Worm (Caenorhabditis elegans) whole organism, young adult: ENCODE results near the gene Y69H2.17.
A peak's percentile ranks its signal among the peaks of the same experiment; 100 is the strongest.

Experiments used
- B0261.1 ChIP-seq: sonication (generic microtip); optimal IDR thresholded peaks from 2 replicates; lab custom pipeline; 2016; ENCODE audit warnings: mild to moderate bottlenecking, missing genetic modification characterization, moderate library complexity, missing compliant biosample characterization
- F57C9.4 ChIP-seq: sonication (generic microtip); optimal IDR thresholded peaks from 2 replicates; lab custom pipeline; 2017; ENCODE audit warnings: mild to moderate bottlenecking, missing genetic modification characterization, missing compliant biosample characterization
- Y56A3A.18 ChIP-seq: fragments of 200-800 bp; sonication (Bioruptor generic); IDR thresholded peaks from 2 replicates; pipeline ENCODE4 v1.3.6; 2022; ENCODE audit warnings: missing genetic modification reagents, missing genetic modification characterization, missing compliant biosample characterization
- aptf-2 ChIP-seq: fragments of 200-800 bp; sonication (Bioruptor generic); conservative IDR thresholded peaks from 2 replicates; pipeline ENCODE4 v1.3.6; 2022; ENCODE audit warnings: missing genetic modification reagents, missing genetic modification characterization, missing compliant biosample characterization
- aptf-3 ChIP-seq: fragments of 200-800 bp; sonication (Bioruptor generic); IDR thresholded peaks from 2 replicates; pipeline ENCODE4 v1.3.6; 2022; ENCODE audit warnings: missing genetic modification characterization, missing compliant biosample characterization
- attf-3 ChIP-seq: fragments of 200-800 bp; sonication (Bioruptor generic); conservative IDR thresholded peaks from 2 replicates; pipeline ENCODE4 v1.3.6; 2022; ENCODE audit warnings: missing genetic modification reagents, missing genetic modification characterization, missing compliant biosample characterization
- attf-6 ChIP-seq: fragments of 200-800 bp; sonication (Bioruptor generic); IDR thresholded peaks from 2 replicates; pipeline ENCODE4 v1.3.6; 2022; ENCODE audit warnings: missing genetic modification reagents, missing genetic modification characterization, missing compliant biosample characterization
- bed-1 ChIP-seq: fragments of 200-800 bp; sonication (Bioruptor generic); IDR thresholded peaks from 2 replicates; pipeline ENCODE4 v1.3.6; 2022; ENCODE audit warnings: missing genetic modification reagents, missing genetic modification characterization, missing compliant biosample characterization
- bed-2 ChIP-seq: fragments of 200-800 bp; sonication (Bioruptor generic); IDR thresholded peaks from 2 replicates; pipeline ENCODE4 v1.3.6; 2022; ENCODE audit warnings: missing genetic modification reagents, missing genetic modification characterization, missing compliant biosample characterization
- ccch-3 ChIP-seq: fragments of 200-800 bp; sonication (Bioruptor generic); optimal IDR thresholded peaks from 2 replicates; lab custom pipeline; 2018; ENCODE audit warnings: mild to moderate bottlenecking, missing genetic modification characterization, missing compliant biosample characterization
- cebp-2 ChIP-seq: fragments of 200-800 bp; sonication (Bioruptor generic); IDR thresholded peaks from 2 replicates; pipeline ENCODE4 v1.3.6; 2022; ENCODE audit warnings: missing genetic modification characterization, missing compliant biosample characterization
- ceh-27 ChIP-seq: fragments of 200-800 bp; sonication (Bioruptor generic); optimal IDR thresholded peaks from 2 replicates; lab custom pipeline; 2018; ENCODE audit warnings: mild to moderate bottlenecking, missing genetic modification characterization, moderate library complexity, missing compliant biosample characterization
- ceh-58 ChIP-seq: fragments of 200-800 bp; sonication (Bioruptor generic); IDR thresholded peaks from 2 replicates; pipeline ENCODE4 v1.3.6; 2022; ENCODE audit warnings: missing genetic modification characterization, missing compliant biosample characterization
- egl-44 ChIP-seq: fragments of 200-800 bp; sonication (Bioruptor generic); IDR thresholded peaks from 2 replicates; pipeline ENCODE4 v1.3.6; 2022; ENCODE audit warnings: missing genetic modification reagents, missing genetic modification characterization, missing compliant biosample characterization
- egrh-3 ChIP-seq: fragments of 200-800 bp; sonication (Bioruptor generic); IDR thresholded peaks from 2 replicates; pipeline ENCODE4 v1.3.6; 2022; ENCODE audit warnings: missing genetic modification reagents, missing genetic modification characterization, missing compliant biosample characterization
- fkh-3 ChIP-seq: sonication (generic microtip); optimal IDR thresholded peaks from 2 replicates; lab custom pipeline; 2016; ENCODE audit warnings: mild to moderate bottlenecking, missing genetic modification characterization, missing compliant biosample characterization
- hlh-12 ChIP-seq: sonication (generic microtip); optimal IDR thresholded peaks from 2 replicates; lab custom pipeline; 2016; ENCODE audit warnings: missing genetic modification characterization, missing compliant biosample characterization
- hlh-26 ChIP-seq: fragments of 200-800 bp; sonication (Bioruptor generic); conservative IDR thresholded peaks from 2 replicates; pipeline ENCODE4 v1.3.6; 2022; ENCODE audit warnings: missing genetic modification reagents, missing genetic modification characterization, missing compliant biosample characterization
- hsf-1 ChIP-seq: fragments of 200-800 bp; sonication (Bioruptor generic); IDR thresholded peaks from 2 replicates; pipeline ENCODE4 v1.3.6; 2022; ENCODE audit warnings: missing genetic modification reagents, missing genetic modification characterization, missing compliant biosample characterization
- lin-40 ChIP-seq: sonication (generic microtip); optimal IDR thresholded peaks from 2 replicates; lab custom pipeline; 2016; ENCODE audit warnings: missing genetic modification characterization, mild to moderate bottlenecking, missing compliant biosample characterization, missing genotype, missing genetic modification reagents
- lir-1 ChIP-seq: fragments of 200-800 bp; sonication (Bioruptor generic); conservative IDR thresholded peaks from 2 replicates; pipeline ENCODE4 v1.3.6; 2022; ENCODE audit warnings: missing genetic modification reagents, missing genetic modification characterization, missing compliant biosample characterization
- mcd-1 ChIP-seq: fragments of 200-800 bp; sonication (Bioruptor generic); IDR thresholded peaks from 2 replicates; pipeline ENCODE4 v1.3.6; 2022; ENCODE audit warnings: missing genetic modification reagents, missing genetic modification characterization, missing compliant biosample characterization
- nfya-1 ChIP-seq: sonication (generic microtip); optimal IDR thresholded peaks from 2 replicates; lab custom pipeline; 2017; ENCODE audit warnings: antibody characterized with exemption, missing compliant biosample characterization, missing genetic modification characterization, borderline replicate concordance; ENCODE audit not compliant: insufficient read depth
- nfya-2 ChIP-seq: fragments of 200-800 bp; sonication (Bioruptor generic); IDR thresholded peaks from 2 replicates; pipeline ENCODE4 v1.3.6; 2022; ENCODE audit warnings: missing genetic modification reagents, missing genetic modification characterization, missing compliant biosample characterization
- pha-4 ChIP-seq: fragments of 150-350 bp; sonication (generic microtip); optimal IDR thresholded peaks from 2 replicates; lab custom pipeline; 2014; ENCODE audit warnings: missing biosample characterization, missing genetic modification reagents, missing genetic modification characterization
- rcor-1 ChIP-seq: fragments of 200-800 bp; sonication (Bioruptor generic); IDR thresholded peaks from 2 replicates; pipeline ENCODE4 v1.3.6; 2022; ENCODE audit warnings: missing genetic modification reagents, missing genetic modification characterization, missing compliant biosample characterization
- rec-8 ChIP-seq, 2 experiments: sonication (generic microtip); optimal IDR thresholded peaks; 2 replicates each; lab custom pipeline; 2016; ENCODE audit warnings: mild to moderate bottlenecking in 2 of 2, missing genetic modification characterization in 2 of 2, missing genetic modification reagents in 2 of 2, missing genotype in 2 of 2, missing biosample characterization in 1 of 2, missing compliant biosample characterization in 1 of 2, moderate library complexity in 1 of 2
- rpc-1 ChIP-seq, 2 experiments: fragments of 150-350 bp in 1 of 2; sonication (generic microtip) in 1 of 2; optimal IDR thresholded peaks; 2 replicates each; lab custom pipeline; 2014 to 2018; ENCODE audit warnings: missing biosample characterization in 1 of 2, missing genetic modification characterization in 1 of 2, missing genetic modification reagents in 1 of 2, missing genotype in 1 of 2
- tbp1 ChIP-seq: fragments of 200-800 bp; sonication (Bioruptor generic); optimal IDR thresholded peaks from 2 replicates; lab custom pipeline; 2018; ENCODE audit warnings: mild to moderate bottlenecking, missing genetic modification characterization, missing compliant biosample characterization
- tlf-1 ChIP-seq: fragments of 200-800 bp; sonication (Bioruptor generic); optimal IDR thresholded peaks from 2 replicates; lab custom pipeline; 2018; ENCODE audit warnings: mild to moderate bottlenecking, missing genetic modification characterization, missing compliant biosample characterization
- unc-62 ChIP-seq: fragments of 150-350 bp; optimal IDR thresholded peaks from 2 replicates; lab custom pipeline; 2014; ENCODE audit warnings: missing biosample characterization, missing genetic modification reagents, missing genetic modification characterization
- zfh-2 ChIP-seq: fragments of 200-800 bp; sonication (Bioruptor generic); conservative IDR thresholded peaks from 2 replicates; pipeline ENCODE4 v1.3.6; 2022; ENCODE audit warnings: missing genetic modification reagents, missing genetic modification characterization, missing compliant biosample characterization
- zim-3 ChIP-seq: sonication (generic microtip); optimal IDR thresholded peaks from 2 replicates; lab custom pipeline; 2017; ENCODE audit warnings: mild to moderate bottlenecking, missing genetic modification characterization, moderate library complexity, missing compliant biosample characterization
- ztf-6 ChIP-seq: fragments of 200-800 bp; sonication (Bioruptor generic); IDR thresholded peaks from 2 replicates; pipeline ENCODE4 v1.3.6; 2022; ENCODE audit warnings: missing genetic modification reagents, missing genetic modification characterization, missing compliant biosample characterization

Gene Y69H2.17

DNA sequence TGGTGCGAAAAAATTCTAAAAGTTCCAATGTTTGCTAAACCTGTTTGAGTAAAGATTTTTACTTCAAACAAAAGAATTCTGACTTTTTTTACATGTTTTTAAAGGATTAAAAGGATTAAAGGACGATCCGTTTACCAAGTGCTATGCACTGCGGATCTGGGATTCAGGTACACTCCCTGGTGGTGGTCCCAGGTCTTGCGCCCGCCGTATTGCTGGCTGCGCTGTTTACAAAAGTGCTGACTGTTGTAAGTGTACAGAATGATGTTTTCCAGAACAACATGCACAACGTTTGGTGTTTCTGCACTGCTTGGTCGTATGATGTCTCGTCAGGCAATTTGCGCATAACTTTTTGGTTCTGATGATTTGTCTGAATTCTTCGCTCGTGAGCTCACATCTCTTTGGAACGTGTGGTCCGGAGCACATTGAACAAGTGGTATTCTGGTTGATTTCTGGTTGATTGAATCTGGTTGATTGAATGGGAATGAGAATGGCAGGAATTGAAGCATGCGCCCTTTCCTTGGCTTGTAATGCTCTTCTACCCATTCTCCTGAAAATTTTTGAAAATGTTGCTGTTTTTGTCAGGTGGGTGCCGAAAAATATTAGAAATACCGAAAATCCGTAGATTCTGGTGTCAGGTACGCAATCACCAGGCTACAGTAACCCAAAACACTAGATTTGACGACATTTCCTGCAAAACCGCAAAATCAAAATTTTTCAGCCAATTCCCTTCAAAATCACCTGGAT, 20.8 kb downstream of the Y69H2.17 start (continued):
- no peak for TF ChIP-seq hlh-12
- TF ChIP-seq egl-44: no peak
- peak; percentile 56; the same call in 1 of the 2 replicates for TF ChIP-seq aptf-3
- no peak for TF ChIP-seq rcor-1
- TF ChIP-seq nfya-2 (GFP tag; lab: Robert Waterston, UW): no peak
- 0 out of 2 replicates have a peak, but pooled peaks have one; percentile 35 for TF ChIP-seq mcd-1
- TF ChIP-seq egrh-3 (GFP tag; lab: Robert Waterston, UW): no peak

DNA sequence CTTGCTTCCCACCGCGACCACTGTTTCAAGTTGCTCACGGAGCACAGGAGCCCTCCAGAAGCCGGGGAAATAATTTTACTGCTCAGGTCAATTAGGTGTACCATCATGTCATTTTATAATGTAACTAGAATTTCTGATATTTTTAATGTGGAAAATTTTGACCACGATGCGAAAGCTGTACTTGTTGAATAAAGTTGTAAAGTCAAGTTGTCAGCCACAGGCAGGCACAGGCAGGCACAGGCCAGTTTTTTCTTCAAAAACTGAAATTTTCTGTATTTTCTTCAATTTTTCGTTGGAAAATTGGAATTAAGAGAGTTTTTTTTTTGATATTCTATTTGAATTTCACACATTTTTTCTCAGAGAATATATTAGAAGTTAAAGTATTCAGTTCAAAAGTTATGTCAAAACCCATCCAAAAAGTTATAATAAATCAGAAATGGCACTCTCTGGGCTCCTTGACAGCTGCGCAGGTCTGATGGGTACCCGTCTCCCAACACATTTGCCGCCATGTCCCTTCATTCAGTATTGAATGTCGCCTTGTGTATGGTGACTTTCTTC, 21.4 kb downstream of the Y69H2.17 start, which contains the start of gene Y17D7C.1:
Y17D7C.1 (plus strand) TSS at position 508 of the 558 bp plus-strand sequence.
- TF ChIP-seq ccch-3 (GFP tag; lab: Kevin White, UChicago): no peak
- TF ChIP-seq fkh-3 (tag; lab: Kevin White, UChicago): no peak
- TF ChIP-seq Y56A3A.18: no peak
- no peak for TF ChIP-seq lin-40
- TF ChIP-seq pha-4 (tag; lab: Kevin White, UChicago): no peak
- TF ChIP-seq tbp1 (GFP tag; lab: Kevin White, UChicago): no peak
- no peak for TF ChIP-seq tlf-1
- no peak for TF ChIP-seq hlh-26 (GFP tag; lab: Robert Waterston, UW)
- no peak for TF ChIP-seq ceh-27 (GFP tag; lab: Kevin White, UChicago)
- no peak for TF ChIP-seq lir-1
- TF ChIP-seq bed-2 (GFP tag; lab: Robert Waterston, UW): no peak
- TF ChIP-seq hsf-1 (GFP tag; lab: Robert Waterston, UW): no peak
- TF ChIP-seq ztf-6 (GFP tag; lab: Robert Waterston, UW): no peak

DNA sequence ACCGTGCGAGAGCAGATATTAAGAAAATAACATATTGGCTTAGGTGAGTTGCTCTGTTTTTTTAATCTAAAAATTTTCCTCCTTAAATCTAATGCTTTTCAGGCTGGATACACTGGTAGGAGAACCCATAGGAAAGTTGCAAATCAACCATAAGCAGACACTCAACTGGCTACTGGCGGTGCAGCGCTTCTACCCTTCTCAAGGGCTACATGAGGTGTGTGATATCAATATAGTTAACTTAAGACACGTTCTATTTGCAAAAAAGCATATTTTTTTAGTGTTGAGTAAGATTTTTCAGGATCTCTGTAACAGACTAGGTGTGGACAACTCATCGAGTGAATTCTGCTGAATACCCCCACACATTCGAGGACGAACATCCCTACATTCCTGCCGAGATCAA, 23.3 kb downstream of the Y69H2.17 start:
- TF ChIP-seq ceh-58 (GFP tag; lab: Robert Waterston, UW) (peak; percentile 59; the same call in 1 of the 2 replicates), hsf-1 (GFP tag; lab: Robert Waterston, UW) (no peak), F57C9.4 (peak; percentile 30), nfya-1 (tag; lab: Kevin White, UChicago) (peak; percentile 59), attf-6 (GFP tag; lab: Robert Waterston, UW) (no peak)

DNA sequence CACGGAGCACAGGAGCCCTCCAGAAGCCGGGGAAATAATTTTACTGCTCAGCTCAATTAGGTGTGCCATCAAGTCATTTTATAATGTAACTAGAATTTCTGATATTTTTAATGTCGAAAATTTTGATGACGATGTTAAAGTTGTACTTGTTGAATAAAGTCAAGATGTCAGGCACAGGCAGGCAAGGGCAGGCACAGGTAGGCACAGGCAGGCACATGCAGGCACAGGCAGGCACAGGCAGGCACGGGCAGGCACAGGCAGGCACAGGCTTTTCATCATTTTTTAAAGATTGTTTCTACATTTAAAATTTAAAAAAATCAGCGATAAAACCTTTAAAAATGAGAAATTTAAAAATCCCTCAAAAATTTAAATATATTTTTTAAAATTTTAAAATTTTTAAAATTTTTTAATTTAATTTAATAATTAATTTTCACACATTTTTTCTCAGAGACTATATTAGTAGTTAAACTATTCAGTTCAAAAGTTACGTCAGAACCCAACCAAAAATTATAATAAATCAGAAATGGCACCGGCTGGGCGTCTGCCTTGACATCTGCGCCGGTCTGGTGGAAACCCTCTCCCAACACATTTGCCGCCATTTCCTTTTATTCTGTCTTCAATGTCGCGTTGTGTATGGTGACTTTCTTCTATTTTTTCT, 24.6 kb downstream of the Y69H2.17 start, which contains the start of gene Y17D7C.6:
Y17D7C.6 (plus strand) TSS at position 608 of the 658 bp plus-strand sequence.
- peak; percentile 23; the same call in 1 of the 2 replicates for TF ChIP-seq egl-44
- no peak for TF ChIP-seq rpc-1 (optimal IDR thresholded peaks at IDR 0.05; lab: Kevin White, UChicago)
- TF ChIP-seq rpc-1 (tag; optimal IDR thresholded peaks at IDR 0.05; lab: Kevin White, UChicago): no peak
- no peak for TF ChIP-seq zim-3 (tag; lab: Kevin White, UChicago)
- 0 out of 2 replicates have a peak, but pooled peaks have one; percentile 7 for TF ChIP-seq cebp-2 (GFP tag; lab: Robert Waterston, UW)
- TF ChIP-seq aptf-2 (GFP tag; lab: Robert Waterston, UW): no peak
- TF ChIP-seq B0261.1 (tag; lab: Kevin White, UChicago): no peak
- TF ChIP-seq rec-8 (tag; optimal IDR thresholded peaks at IDR 0.05; lab: Kevin White, UChicago): no peak
- TF ChIP-seq unc-62 (GFP tag; lab: Kevin White, UChicago): no peak
- TF ChIP-seq hlh-26 (GFP tag; lab: Robert Waterston, UW): no peak
- TF ChIP-seq ceh-58 (GFP tag; lab: Robert Waterston, UW): 0 out of 2 replicates have a peak, but pooled peaks have one; percentile 86
- TF ChIP-seq attf-3 (GFP tag; lab: Robert Waterston, UW): no peak
- TF ChIP-seq zfh-2 (GFP tag; lab: Robert Waterston, UW): peak; percentile 69
- 0 out of 2 replicates have a peak, but pooled peaks have one; percentile 65 for TF ChIP-seq aptf-3
- no peak for TF ChIP-seq bed-1 (GFP tag; lab: Robert Waterston, UW)
